Fruit fly (Drosophila melanogaster) whole organism, prepupa: ENCODE data around the gene CG14285.

Experiments
- CG10631 ChIP-seq: fragments of 200-800 bp; sonication (Bioruptor generic); optimal IDR thresholded peaks from 2 replicates; lab custom pipeline; 2016; ENCODE audit warnings: missing biosample characterization, missing genetic modification characterization
- CG1621 ChIP-seq: fragments of 200-800 bp; sonication (Bioruptor generic); optimal IDR thresholded peaks from 3 replicates; lab custom pipeline; 2018; ENCODE audit warnings: missing biosample characterization, mild to moderate bottlenecking, missing genetic modification characterization
- CG16779 ChIP-seq: fragments of 200-800 bp; sonication (Bioruptor generic); optimal IDR thresholded peaks from 3 replicates; lab custom pipeline; 2017; ENCODE audit warnings: missing biosample characterization, mild to moderate bottlenecking, missing genetic modification characterization
- CG6276 ChIP-seq: fragments of 200-800 bp; sonication (Bioruptor generic); optimal IDR thresholded peaks from 2 replicates; lab custom pipeline; 2017; ENCODE audit warnings: missing biosample characterization, mild to moderate bottlenecking, missing genetic modification characterization
- CG8319 ChIP-seq: fragments of 200-800 bp; sonication (Bioruptor generic); optimal IDR thresholded peaks from 3 replicates; lab custom pipeline; 2016; ENCODE audit warnings: missing biosample characterization, missing genetic modification characterization
- Eip75B ChIP-seq: fragments of 200-800 bp; sonication (Bioruptor generic); optimal IDR thresholded peaks from 3 replicates; lab custom pipeline; 2016; ENCODE audit warnings: missing biosample characterization, missing genetic modification characterization
- Ets21C ChIP-seq: fragments of 200-800 bp; sonication (Bioruptor generic); optimal IDR thresholded peaks from 3 replicates; lab custom pipeline; 2016; ENCODE audit warnings: missing biosample characterization, missing genetic modification characterization
- Lpt ChIP-seq: fragments of 200-800 bp; sonication (Bioruptor generic); optimal IDR thresholded peaks from 3 replicates; lab custom pipeline; 2016; ENCODE audit warnings: missing biosample characterization, missing genetic modification characterization
- Sox102F ChIP-seq: fragments of 200-800 bp; sonication (Bioruptor generic); optimal IDR thresholded peaks from 2 replicates; lab custom pipeline; 2016; ENCODE audit warnings: missing biosample characterization, mild to moderate bottlenecking, missing genetic modification characterization
- Sox14 ChIP-seq: fragments of 200-800 bp; sonication (Bioruptor generic); optimal IDR thresholded peaks from 3 replicates; lab custom pipeline; 2016; ENCODE audit warnings: missing biosample characterization, missing genetic modification characterization
- dsx ChIP-seq: fragments of 200-800 bp; optimal IDR thresholded peaks from 3 replicates; lab custom pipeline; 2019; ENCODE audit warnings: missing biosample characterization, mild to moderate bottlenecking, missing genetic modification characterization, moderate library complexity; ENCODE audit not compliant: poor library complexity, severe bottlenecking
- fd59A ChIP-seq: fragments of 200-800 bp; sonication (Bioruptor generic); optimal IDR thresholded peaks from 2 replicates; lab custom pipeline; 2017; ENCODE audit warnings: missing biosample characterization, mild to moderate bottlenecking, missing genetic modification characterization, missing genetic modification reagents
- pdm3 ChIP-seq: fragments of 200-800 bp; sonication (Bioruptor generic); optimal IDR thresholded peaks from 3 replicates; lab custom pipeline; 2016; ENCODE audit warnings: missing biosample characterization, missing genetic modification characterization

DNA sequence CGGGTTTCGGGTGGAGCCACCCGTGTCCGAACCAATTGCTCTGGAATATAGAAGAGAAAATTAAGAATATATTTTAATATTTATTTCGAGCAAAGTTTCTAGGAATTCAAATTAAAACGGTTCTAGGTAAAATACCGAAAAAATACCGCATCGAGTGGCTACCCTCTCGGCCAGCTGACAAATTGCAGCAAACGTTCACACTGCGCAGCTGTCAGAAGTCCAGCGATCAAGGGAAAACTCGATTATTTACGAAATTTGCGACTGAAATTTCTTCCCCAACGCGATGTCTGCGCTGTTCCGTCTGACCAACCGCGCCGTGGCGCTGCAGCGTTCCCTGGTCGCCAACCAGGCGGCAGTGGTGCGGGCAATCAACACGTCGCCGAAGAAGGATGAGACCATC lies 2.3 kb downstream of the CG14285 start, which contains the start of gene NP15.6:
- TF ChIP-seq CG8319 (GFP tag; lab: Kevin White, UChicago) (no peak), Sox14 (GFP tag; lab: Kevin White, UChicago) (no peak), Sox102F (GFP tag; lab: Kevin White, UChicago) (no peak), CG16779 (no peak), Eip75B (GFP tag; lab: Kevin White, UChicago) (no peak), pdm3 (GFP tag; lab: Kevin White, UChicago) (no peak), CG10631 (GFP tag; lab: Kevin White, UChicago) (no peak), CG1621 (tag; lab: Kevin White, UChicago) (no peak), fd59A (no peak), CG6276 (GFP tag; lab: Kevin White, UChicago) (no peak), dsx (GFP tag; lab: Kevin White, UChicago) (no peak), Lpt (GFP tag; lab: Kevin White, UChicago) (no peak), Ets21C (GFP tag; lab: Kevin White, UChicago) (no peak)
